Worm (Caenorhabditis elegans): ENCODE measurements around the gene R04F11.3.

DNA sequence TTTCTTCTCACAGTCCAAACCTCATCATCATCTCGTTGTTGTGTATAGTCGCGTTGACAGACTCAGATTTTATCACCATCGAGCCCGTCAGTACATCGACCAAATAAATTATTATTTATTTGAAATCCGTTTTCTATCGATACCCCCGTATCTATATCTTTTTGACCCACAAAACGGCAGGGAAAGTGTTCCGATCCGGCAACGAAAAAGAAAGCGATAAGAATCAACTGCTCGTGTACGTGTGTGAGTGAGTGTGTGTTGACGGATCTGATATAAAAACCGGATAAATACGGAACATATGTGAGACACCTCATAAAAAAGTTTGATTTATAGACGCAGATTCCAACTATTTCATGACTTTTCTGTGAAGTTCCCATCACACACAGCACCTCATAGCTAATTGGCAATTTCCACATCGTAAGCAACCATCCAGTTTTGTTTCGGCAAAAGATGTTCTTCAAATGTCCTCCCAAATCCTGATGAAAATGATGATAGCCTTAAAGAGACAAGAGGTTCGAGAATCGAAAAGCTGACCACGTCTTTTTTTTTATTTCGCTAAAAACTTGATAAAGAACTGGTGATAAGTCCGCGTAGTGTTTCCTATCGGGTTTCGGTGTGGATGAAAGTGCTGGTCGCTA lies 37.3 kb upstream of the R04F11.3 start:
- no peak for TF ChIP-seq elt-3 (tag; optimal IDR thresholded peaks at IDR 0.05)
- TF ChIP-seq unc-130 (tag; optimal IDR thresholded peaks at IDR 0.05): no peak
- no peak for TF ChIP-seq elt-2 (tag; optimal IDR thresholded peaks at IDR 0.05)
- no peak for TF ChIP-seq aha-1 (tag; optimal IDR thresholded peaks at IDR 0.05)
- TF ChIP-seq ceh-63 (GFP tag; optimal IDR thresholded peaks at IDR 0.05): no peak
- TF ChIP-seq lsy-2 (tag; optimal IDR thresholded peaks at IDR 0.05): no peak
